Worm (Caenorhabditis elegans) whole organism, L1 larva: Measurements from ENCODE around the gene hmg-5.

ENCODE experiments used
- C16A3.4 ChIP-seq: fragments of 150-350 bp; optimal IDR thresholded peaks from 2 replicates; lab custom pipeline; 2014; ENCODE audit warnings: missing biosample characterization, missing genetic modification characterization
- C34B4.2 ChIP-seq: sonication (generic microtip); optimal IDR thresholded peaks from 2 replicates; lab custom pipeline; 2017; ENCODE audit warnings: mild to moderate bottlenecking, missing genetic modification characterization, missing compliant biosample characterization
- F16B12.6 ChIP-seq: fragments of 150-350 bp; optimal IDR thresholded peaks from 2 replicates; lab custom pipeline; 2014; ENCODE audit warnings: missing biosample characterization, missing genetic modification characterization
- aha-1 ChIP-seq: fragments of 150-350 bp; optimal IDR thresholded peaks from 2 replicates; lab custom pipeline; 2014; ENCODE audit warnings: missing biosample characterization, missing genetic modification characterization
- blmp-1 ChIP-seq: fragments of 150-350 bp; optimal IDR thresholded peaks from 2 replicates; lab custom pipeline; 2014; ENCODE audit warnings: missing biosample characterization, missing genetic modification characterization
- ceh-63 ChIP-seq: fragments of 200-800 bp; sonication (Bioruptor generic); optimal IDR thresholded peaks from 2 replicates; lab custom pipeline; 2018; ENCODE audit warnings: mild to moderate bottlenecking, missing genetic modification characterization, missing compliant biosample characterization
- ceh-82 ChIP-seq, 3 experiments: fragments of 150-350 bp in 1 of 3; sonication (generic microtip) in 2 of 3; optimal IDR thresholded peaks; 2 replicates each; lab custom pipeline; 2014 to 2017; ENCODE audit warnings: missing biosample characterization in 3 of 3, missing genetic modification characterization in 3 of 3
- ceh-90 ChIP-seq: sonication (generic microtip); optimal IDR thresholded peaks from 2 replicates; lab custom pipeline; 2016; ENCODE audit warnings: missing genetic modification characterization, missing compliant biosample characterization
- dsc-1 ChIP-seq: sonication (generic microtip); optimal IDR thresholded peaks from 2 replicates; lab custom pipeline; 2016; ENCODE audit warnings: mild to moderate bottlenecking, missing genetic modification characterization, missing compliant biosample characterization
- efl-1 ChIP-seq, 4 experiments: fragments of 150-350 bp; optimal IDR thresholded peaks in 3 of 4; peaks in 1 of 4; 1 replicate in 1 of 4; 2 replicates in 3 of 4; lab custom pipeline; 2014; ENCODE audit warnings: missing biosample characterization in 2 of 4, missing genetic modification characterization in 2 of 4, missing genetic modification reagents in 2 of 4
- egl-13 ChIP-seq: sonication (generic microtip); optimal IDR thresholded peaks from 2 replicates; lab custom pipeline; 2016; ENCODE audit warnings: missing genotype, missing genetic modification reagents, missing genetic modification characterization, missing compliant biosample characterization
- ets-5 ChIP-seq: fragments of 200-800 bp; sonication (Bioruptor generic); IDR thresholded peaks from 2 replicates; pipeline ENCODE4 v1.3.6; 2022; ENCODE audit warnings: missing genetic modification characterization, missing compliant biosample characterization
- fkh-4 ChIP-seq: sonication (generic microtip); optimal IDR thresholded peaks from 2 replicates; lab custom pipeline; 2016; ENCODE audit warnings: missing compliant biosample characterization, missing genetic modification characterization, borderline replicate concordance
- fkh-8 ChIP-seq: sonication (generic microtip); optimal IDR thresholded peaks from 2 replicates; lab custom pipeline; 2016; ENCODE audit warnings: mild to moderate bottlenecking, missing genetic modification characterization, missing compliant biosample characterization
- fos-1 ChIP-seq: fragments of 150-350 bp; optimal IDR thresholded peaks from 2 replicates; lab custom pipeline; 2014; ENCODE audit warnings: missing biosample characterization, missing genetic modification characterization
- hpl-2 ChIP-seq: fragments of 150-350 bp; optimal IDR thresholded peaks from 2 replicates; lab custom pipeline; 2014; ENCODE audit warnings: missing biosample characterization, missing genetic modification reagents, missing genetic modification characterization
- isw-1 ChIP-seq: fragments of 200-800 bp; sonication (Bioruptor generic); IDR thresholded peaks from 2 replicates; pipeline ENCODE4 v1.3.6; 2022; ENCODE audit warnings: missing genetic modification characterization, missing compliant biosample characterization
- lin-13 ChIP-seq: fragments of 150-350 bp; optimal IDR thresholded peaks from 2 replicates; lab custom pipeline; 2014; ENCODE audit warnings: missing biosample characterization, missing genetic modification reagents, missing genetic modification characterization
- lin-14 ChIP-seq: fragments of 200-800 bp; sonication (Bioruptor generic); optimal IDR thresholded peaks from 2 replicates; lab custom pipeline; 2018; ENCODE audit warnings: mild to moderate bottlenecking, missing genetic modification characterization, moderate library complexity, missing compliant biosample characterization
- lin-15B ChIP-seq: fragments of 150-350 bp; sonication (generic microtip); optimal IDR thresholded peaks from 3 replicates; lab custom pipeline; 2014; ENCODE audit warnings: missing biosample characterization, missing genetic modification characterization
- lsy-2 ChIP-seq, 2 experiments: fragments of 150-350 bp; optimal IDR thresholded peaks; 2 replicates each; lab custom pipeline; 2014; ENCODE audit warnings: missing biosample characterization in 2 of 2, missing genetic modification characterization in 2 of 2
- mep-1 ChIP-seq: fragments of 150-350 bp; optimal IDR thresholded peaks from 2 replicates; lab custom pipeline; 2014; ENCODE audit warnings: missing biosample characterization, missing genetic modification characterization
- nhr-19 ChIP-seq: fragments of 200-800 bp; sonication (Bioruptor generic); conservative IDR thresholded peaks from 2 replicates; pipeline ENCODE4 v1.3.6; 2022; ENCODE audit warnings: missing genetic modification characterization, missing compliant biosample characterization
- nhr-20 ChIP-seq: sonication (generic microtip); optimal IDR thresholded peaks from 2 replicates; lab custom pipeline; 2016; ENCODE audit warnings: mild to moderate bottlenecking, missing genetic modification characterization, missing compliant biosample characterization
- nhr-237 ChIP-seq: fragments of 150-350 bp; optimal IDR thresholded peaks from 2 replicates; lab custom pipeline; 2014; ENCODE audit warnings: missing biosample characterization, missing genetic modification characterization
- nhr-28 ChIP-seq: fragments of 150-350 bp; optimal IDR thresholded peaks from 2 replicates; lab custom pipeline; 2014; ENCODE audit warnings: missing biosample characterization, missing genetic modification characterization
- nhr-47 ChIP-seq: sonication (generic microtip); optimal IDR thresholded peaks from 2 replicates; lab custom pipeline; 2016; ENCODE audit warnings: mild to moderate bottlenecking, missing genetic modification characterization, moderate library complexity, missing compliant biosample characterization
- nhr-85 ChIP-seq: sonication (generic microtip); peaks from one replicate; lab custom pipeline; 2016; ENCODE audit warnings: missing genetic modification characterization, inconsistent platforms, missing compliant biosample characterization
- nhr-90 ChIP-seq: sonication (generic microtip); optimal IDR thresholded peaks from 2 replicates; lab custom pipeline; 2016; ENCODE audit warnings: mild to moderate bottlenecking, missing genetic modification characterization, missing compliant biosample characterization; ENCODE audit not compliant: poor library complexity
- pqm-1 ChIP-seq: sonication (generic microtip); optimal IDR thresholded peaks from 3 replicates; lab custom pipeline; 2017; ENCODE audit warnings: missing biosample characterization, missing genetic modification characterization
- rnt-1 ChIP-seq: sonication (generic microtip); optimal IDR thresholded peaks from 2 replicates; lab custom pipeline; 2016; ENCODE audit warnings: mild to moderate bottlenecking, missing genetic modification characterization, moderate library complexity, missing compliant biosample characterization
- snpc-4 ChIP-seq: fragments of 150-350 bp; optimal IDR thresholded peaks from 2 replicates; lab custom pipeline; 2014; ENCODE audit warnings: missing biosample characterization, missing genetic modification characterization
- swsn-7 ChIP-seq: sonication (generic microtip); optimal IDR thresholded peaks from 2 replicates; lab custom pipeline; 2016; ENCODE audit warnings: missing genetic modification characterization, missing compliant biosample characterization
- unc-130 ChIP-seq: fragments of 150-350 bp; optimal IDR thresholded peaks from 2 replicates; lab custom pipeline; 2017; ENCODE audit warnings: missing biosample characterization, missing genetic modification characterization, inconsistent platforms
- unc-98 ChIP-seq: fragments of 200-800 bp; sonication (Bioruptor generic); IDR thresholded peaks from 2 replicates; pipeline ENCODE4 v1.3.6; 2022; ENCODE audit warnings: missing genetic modification characterization, missing compliant biosample characterization
- xbp-1 ChIP-seq: sonication (generic microtip); optimal IDR thresholded peaks from 2 replicates; lab custom pipeline; 2016; ENCODE audit warnings: missing genetic modification characterization, missing compliant biosample characterization
- ztf-11 ChIP-seq, 2 experiments: sonication (generic microtip); optimal IDR thresholded peaks; 2 replicates each; lab custom pipeline; 2016 to 2017; ENCODE audit warnings: missing genetic modification characterization in 2 of 2, missing biosample characterization in 1 of 2, missing compliant biosample characterization in 1 of 2

The hmg-5 gene

DNA sequence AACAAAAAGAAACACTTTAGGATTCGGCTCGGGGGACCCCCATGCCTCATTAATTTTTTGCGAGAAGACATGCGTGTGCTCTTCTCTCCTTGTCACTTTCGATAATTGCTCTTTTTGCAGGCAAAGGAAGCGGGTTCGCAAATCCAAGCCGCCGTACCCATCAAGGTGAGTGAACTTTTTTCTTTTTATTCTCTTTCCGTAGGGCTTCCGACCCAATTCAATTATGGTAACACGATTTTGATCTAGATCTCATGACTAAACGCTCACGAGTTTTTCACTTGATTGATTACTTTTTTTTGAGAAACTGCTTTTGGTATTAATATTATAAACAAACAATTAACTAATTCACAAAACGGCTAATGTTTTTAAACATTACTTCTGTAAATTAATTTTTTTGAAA is 33.5 kb downstream of the hmg-5 start (continued):
- TF ChIP-seq lsy-2 (tag; optimal IDR thresholded peaks at IDR 0.05; lab: Kevin White, UChicago) = no peak
- no peak for TF ChIP-seq pqm-1 (tag; lab: Kevin White, UChicago)
- TF ChIP-seq mep-1 (tag; lab: Kevin White, UChicago) = no peak
- no peak for TF ChIP-seq C16A3.4 (tag; lab: Kevin White, UChicago)
- no peak for TF ChIP-seq nhr-28 (tag; lab: Kevin White, UChicago)
- no peak for TF ChIP-seq F16B12.6
- no peak for TF ChIP-seq efl-1 (optimal IDR thresholded peaks at IDR 0.05; lab: Kevin White, UChicago)
- peak in 1 of 2 experiments; percentile 3 for TF ChIP-seq efl-1 (GFP tag; optimal IDR thresholded peaks at IDR 0.05 in 1 of 2; lab: Kevin White, UChicago)
- no peak for TF ChIP-seq rnt-1 (tag; lab: Kevin White, UChicago)
- peak; percentile 3 for TF ChIP-seq swsn-7
- TF ChIP-seq xbp-1 (tag; lab: Kevin White, UChicago) = no peak
- TF ChIP-seq C34B4.2 (tag; lab: Kevin White, UChicago) = no peak
- peak; percentile 70 for TF ChIP-seq lin-14 (GFP tag; lab: Kevin White, UChicago)
- no peak for TF ChIP-seq lin-13
- TF ChIP-seq nhr-85 (tag; lab: Kevin White, UChicago) = no peak
- no peak for TF ChIP-seq lin-15B (tag; lab: Kevin White, UChicago)
- no peak for TF ChIP-seq fkh-4 (tag; lab: Kevin White, UChicago)
- TF ChIP-seq snpc-4 (tag; lab: Kevin White, UChicago) = no peak
- TF ChIP-seq blmp-1 = no peak
- TF ChIP-seq fos-1 (tag; lab: Kevin White, UChicago) = no peak
- no peak for TF ChIP-seq nhr-19 (GFP tag; lab: Robert Waterston, UW)
- no peak for TF ChIP-seq aha-1
- TF ChIP-seq nhr-47 (tag; lab: Kevin White, UChicago) = peak; percentile 54

DNA sequence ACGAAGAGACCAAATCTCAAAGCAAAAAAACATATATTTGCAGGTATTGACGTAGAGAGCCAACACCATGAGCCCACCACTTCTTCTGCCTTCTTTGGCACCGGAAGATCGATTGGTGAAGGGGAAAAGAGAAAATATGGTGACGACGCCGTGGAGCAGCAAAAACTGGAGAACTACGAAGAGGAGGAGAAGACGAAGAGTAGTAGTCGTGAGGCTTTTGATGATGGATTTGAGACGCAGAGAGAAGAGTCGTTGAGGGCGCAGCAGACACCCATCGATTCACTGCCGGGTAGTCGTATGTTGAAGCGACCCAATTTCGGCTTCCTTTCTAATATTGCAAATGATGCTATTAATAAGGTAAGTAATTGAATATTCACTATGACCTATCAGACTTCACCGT is 34.6 kb downstream of the hmg-5 start:
- TF ChIP-seq fkh-8 (tag; lab: Kevin White, UChicago) (peak; percentile 44), ceh-82 (tag; optimal IDR thresholded peaks at IDR 0.05; lab: Kevin White, UChicago) (peak in 1 of 3 experiments; percentile 49), nhr-90 (no peak), ceh-90 (tag; lab: Kevin White, UChicago) (no peak), egl-13 (tag; lab: Kevin White, UChicago) (peak; percentile 29), ceh-63 (GFP tag; lab: Kevin White, UChicago) (no peak), nhr-47 (tag; lab: Kevin White, UChicago) (peak; percentile 6), lin-14 (GFP tag; lab: Kevin White, UChicago) (peak; percentile 60), dsc-1 (tag; lab: Kevin White, UChicago) (no peak)

DNA sequence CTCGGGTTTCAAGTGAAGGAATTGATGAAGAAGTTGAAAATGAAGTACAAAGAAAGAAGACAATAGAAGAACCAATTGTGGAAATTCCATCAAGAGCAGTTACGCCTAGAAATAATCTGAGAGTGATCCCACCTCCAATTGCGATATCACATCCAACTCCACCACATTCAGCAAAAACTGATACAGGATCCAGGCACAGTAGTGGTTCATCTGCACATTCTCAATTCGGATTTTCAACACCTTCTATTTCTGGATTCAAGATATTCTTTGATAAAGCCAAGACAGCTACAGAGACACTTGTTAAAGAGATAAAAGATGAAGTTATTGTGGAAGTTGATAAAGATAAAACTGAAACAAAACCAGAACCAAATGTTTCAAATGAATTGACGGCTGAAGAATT is 37.9 kb downstream of the hmg-5 start:
- TF ChIP-seq ets-5 (GFP tag; lab: Robert Waterston, UW) = no peak
- TF ChIP-seq ztf-11 (tag; optimal IDR thresholded peaks at IDR 0.05; lab: Kevin White, UChicago) = no peak
- TF ChIP-seq ceh-90 (tag; lab: Kevin White, UChicago) = no peak
- no peak for TF ChIP-seq unc-98
- TF ChIP-seq nhr-237 (tag; lab: Kevin White, UChicago) = no peak
- TF ChIP-seq unc-130 = no peak
- no peak for TF ChIP-seq isw-1 (GFP tag; lab: Robert Waterston, UW)
- TF ChIP-seq snpc-4 (tag; lab: Kevin White, UChicago) = no peak
- no peak for TF ChIP-seq nhr-20 (tag; lab: Kevin White, UChicago)
- TF ChIP-seq hpl-2 = no peak

DNA sequence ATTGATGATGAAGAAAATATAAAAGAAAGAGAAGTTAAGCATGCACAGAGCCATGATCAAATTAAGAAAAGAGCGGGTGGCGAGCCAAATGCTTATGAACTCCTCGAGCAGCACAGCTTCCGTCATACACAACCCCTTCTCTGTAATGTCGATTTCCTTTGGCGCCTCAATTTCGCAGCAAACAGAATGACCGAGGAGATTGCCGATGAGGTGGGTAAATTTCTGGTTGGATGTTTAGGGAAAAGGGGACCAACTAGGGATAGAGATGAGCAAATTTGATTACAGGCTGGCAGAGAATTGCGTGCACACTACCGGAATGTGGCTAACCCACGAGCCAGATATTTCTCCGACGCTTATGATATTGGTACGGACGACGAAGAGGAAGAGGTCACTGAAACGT is 40.6 kb downstream of the hmg-5 start:
- TF ChIP-seq lin-14 (GFP tag; lab: Kevin White, UChicago) (peak; percentile 4), efl-1 (optimal IDR thresholded peaks at IDR 0.05; lab: Kevin White, UChicago) (no peak), efl-1 (GFP tag; optimal IDR thresholded peaks at IDR 0.05 in 1 of 2; lab: Kevin White, UChicago) (no peak)
